Worm (Caenorhabditis elegans) whole organism, L4 larva: Measurements from ENCODE around the gene vps-35.

ENCODE experiments used
- D1046.2 ChIP-seq: fragments of 200-800 bp; sonication (Bioruptor generic); IDR thresholded peaks from 2 replicates; pipeline ENCODE4 v1.3.6; 2022; ENCODE audit warnings: missing genetic modification characterization, missing compliant biosample characterization
- F10B5.3 ChIP-seq: sonication (generic microtip); optimal IDR thresholded peaks from 2 replicates; lab custom pipeline; 2016; ENCODE audit warnings: mild to moderate bottlenecking, missing genetic modification characterization, missing compliant biosample characterization
- F26F4.8 ChIP-seq: fragments of 200-800 bp; sonication (Bioruptor generic); conservative IDR thresholded peaks from 2 replicates; pipeline ENCODE4 v1.3.6; 2022; ENCODE audit warnings: missing genetic modification characterization, missing compliant biosample characterization
- F37D6.2 ChIP-seq: sonication (generic microtip); optimal IDR thresholded peaks from 2 replicates; lab custom pipeline; 2016; ENCODE audit warnings: mild to moderate bottlenecking, missing genetic modification characterization, missing compliant biosample characterization
- F44E2.7 ChIP-seq: fragments of 200-800 bp; sonication (Bioruptor generic); IDR thresholded peaks from 2 replicates; pipeline ENCODE4 v2.1.2; 2022; ENCODE audit warnings: missing genetic modification characterization, missing compliant biosample characterization
- F49E8.2 ChIP-seq: sonication (generic microtip); optimal IDR thresholded peaks from 2 replicates; lab custom pipeline; 2016; ENCODE audit warnings: missing compliant biosample characterization, mild to moderate bottlenecking, missing genetic modification characterization, borderline replicate concordance
- T26A8.4 ChIP-seq: fragments of 200-800 bp; sonication (Bioruptor generic); IDR thresholded peaks from 2 replicates; pipeline ENCODE4 v1.3.6; 2022; ENCODE audit warnings: missing genetic modification characterization, missing compliant biosample characterization
- Y48G9A.11 ChIP-seq: fragments of 200-800 bp; sonication (Bioruptor generic); IDR thresholded peaks from 2 replicates; pipeline ENCODE4 v1.3.6; 2022; ENCODE audit warnings: missing genetic modification reagents, missing genetic modification characterization, missing compliant biosample characterization
- Y75B8A.6 ChIP-seq: fragments of 200-800 bp; sonication (Bioruptor generic); IDR thresholded peaks from 2 replicates; pipeline ENCODE4 v1.3.6; 2022; ENCODE audit warnings: missing genetic modification reagents, missing genetic modification characterization, missing compliant biosample characterization
- aha-1 ChIP-seq: fragments of 150-350 bp; peaks from one replicate; lab custom pipeline; 2014; ENCODE audit warnings: missing biosample characterization, missing genetic modification characterization
- aly-2 ChIP-seq: sonication (generic microtip); optimal IDR thresholded peaks from 2 replicates; lab custom pipeline; 2018; ENCODE audit warnings: missing biosample characterization, missing genetic modification characterization
- ceh-20 ChIP-seq: fragments of 200-800 bp; sonication (Bioruptor generic); IDR thresholded peaks from 2 replicates; pipeline ENCODE4 v1.3.6; 2022; ENCODE audit warnings: missing genetic modification reagents, missing genetic modification characterization, missing compliant biosample characterization
- ceh-28 ChIP-seq: fragments of 150-350 bp; optimal IDR thresholded peaks from 2 replicates; lab custom pipeline; 2014; ENCODE audit warnings: missing biosample characterization, missing genetic modification reagents, missing genetic modification characterization
- ceh-44 ChIP-seq: fragments of 200-800 bp; sonication (Bioruptor generic); IDR thresholded peaks from 2 replicates; pipeline ENCODE4 v1.3.6; 2022; ENCODE audit warnings: missing genetic modification reagents, missing genetic modification characterization, missing compliant biosample characterization
- dmd-8 ChIP-seq: fragments of 200-800 bp; sonication (Bioruptor generic); IDR thresholded peaks from 2 replicates; pipeline ENCODE4 v1.3.6; 2022; ENCODE audit warnings: missing genetic modification characterization, missing compliant biosample characterization
- egl-27 ChIP-seq: sonication (generic microtip); optimal IDR thresholded peaks from 3 replicates; lab custom pipeline; 2017; ENCODE audit warnings: missing biosample characterization, missing genetic modification reagents, missing genetic modification characterization
- egl-43 ChIP-seq: fragments of 200-800 bp; sonication (Bioruptor generic); IDR thresholded peaks from 2 replicates; pipeline ENCODE4 v1.3.6; 2022; ENCODE audit warnings: missing genetic modification reagents, missing genetic modification characterization, missing compliant biosample characterization
- hif-1 ChIP-seq, 2 experiments: sonication (generic microtip); optimal IDR thresholded peaks; 2 replicates each; lab custom pipeline; 2016 to 2017; ENCODE audit warnings: missing compliant biosample characterization in 2 of 2, missing genetic modification characterization in 2 of 2, missing genetic modification reagents in 2 of 2, missing genotype in 2 of 2, mild to moderate bottlenecking in 1 of 2
- hlh-11 ChIP-seq: fragments of 200-800 bp; sonication (Bioruptor generic); optimal IDR thresholded peaks from 2 replicates; lab custom pipeline; 2018; ENCODE audit warnings: mild to moderate bottlenecking, missing genetic modification characterization, missing compliant biosample characterization
- hlh-30 ChIP-seq: sonication (generic microtip); optimal IDR thresholded peaks from 2 replicates; lab custom pipeline; 2017; ENCODE audit warnings: antibody characterized with exemption, mild to moderate bottlenecking, missing genetic modification characterization, missing compliant biosample characterization; ENCODE audit not compliant: insufficient read depth
- hmg-1.1 ChIP-seq: fragments of 200-800 bp; sonication (Bioruptor generic); IDR thresholded peaks from 2 replicates; pipeline ENCODE4 v1.3.6; 2022; ENCODE audit warnings: missing genetic modification reagents, missing genetic modification characterization, missing compliant biosample characterization
- jun-1 ChIP-seq: fragments of 150-350 bp; optimal IDR thresholded peaks from 2 replicates; lab custom pipeline; 2014; ENCODE audit warnings: missing biosample characterization, missing genetic modification reagents, missing genetic modification characterization
- lim-7 ChIP-seq: fragments of 200-800 bp; sonication (Bioruptor generic); IDR thresholded peaks from 2 replicates; pipeline ENCODE4 v1.3.6; 2022; ENCODE audit warnings: missing genetic modification characterization, missing compliant biosample characterization
- lin-13 ChIP-seq: fragments of 150-350 bp; optimal IDR thresholded peaks from 2 replicates; lab custom pipeline; 2014; ENCODE audit warnings: missing biosample characterization, missing genetic modification reagents, missing genetic modification characterization
- lin-15B ChIP-seq: fragments of 150-350 bp; sonication (generic microtip); optimal IDR thresholded peaks from 3 replicates; lab custom pipeline; 2014; ENCODE audit warnings: missing biosample characterization, missing genetic modification characterization
- lin-29 ChIP-seq: fragments of 200-800 bp; sonication (Bioruptor generic); IDR thresholded peaks from 2 replicates; pipeline ENCODE4 v1.3.6; 2022; ENCODE audit warnings: missing genetic modification reagents, missing genetic modification characterization, missing compliant biosample characterization
- lin-38 ChIP-seq: fragments of 200-800 bp; sonication (Bioruptor generic); IDR thresholded peaks from 2 replicates; pipeline ENCODE4 v1.3.6; 2022; ENCODE audit warnings: missing genetic modification reagents, missing genetic modification characterization, missing compliant biosample characterization
- lin-39 ChIP-seq: fragments of 150-350 bp; optimal IDR thresholded peaks from 2 replicates; lab custom pipeline; 2014; ENCODE audit warnings: missing biosample characterization, missing genetic modification reagents, missing genetic modification characterization
- lsy-2 ChIP-seq, 2 experiments: fragments of 150-350 bp in 1 of 2; sonication (generic microtip) in 1 of 2; optimal IDR thresholded peaks; 2 replicates each; lab custom pipeline; 2014 to 2017; ENCODE audit warnings: missing biosample characterization in 2 of 2, missing genetic modification characterization in 2 of 2
- madf-9 ChIP-seq: fragments of 200-800 bp; sonication (Bioruptor generic); conservative IDR thresholded peaks from 2 replicates; pipeline ENCODE4 v1.3.6; 2022; ENCODE audit warnings: missing genetic modification reagents, missing genetic modification characterization, missing compliant biosample characterization
- mdl-1 ChIP-seq, 2 experiments: fragments of 150-350 bp in 1 of 2; sonication (generic microtip) in 1 of 2; optimal IDR thresholded peaks; 2 replicates each; lab custom pipeline; 2014 to 2017; ENCODE audit warnings: missing biosample characterization in 2 of 2, missing genetic modification characterization in 2 of 2
- mep-1 ChIP-seq: fragments of 150-350 bp; sonication (generic microtip); optimal IDR thresholded peaks from 3 replicates; lab custom pipeline; 2014; ENCODE audit warnings: missing biosample characterization, missing genetic modification characterization
- mxl-3 ChIP-seq: fragments of 200-800 bp; sonication (Bioruptor generic); optimal IDR thresholded peaks from 2 replicates; lab custom pipeline; 2018; ENCODE audit warnings: mild to moderate bottlenecking, missing genetic modification characterization, missing compliant biosample characterization
- nhr-10 ChIP-seq: fragments of 150-350 bp; optimal IDR thresholded peaks from 2 replicates; lab custom pipeline; 2014; ENCODE audit warnings: missing biosample characterization, missing genetic modification characterization
- nhr-11 ChIP-seq: fragments of 150-350 bp; optimal IDR thresholded peaks from 2 replicates; lab custom pipeline; 2014; ENCODE audit warnings: missing biosample characterization, missing genetic modification characterization
- nhr-111 ChIP-seq: fragments of 200-800 bp; sonication (Bioruptor generic); optimal IDR thresholded peaks from 2 replicates; lab custom pipeline; 2018; ENCODE audit warnings: mild to moderate bottlenecking, missing genetic modification characterization, missing compliant biosample characterization
- nhr-237 ChIP-seq: sonication (generic microtip); optimal IDR thresholded peaks from 2 replicates; lab custom pipeline; 2017; ENCODE audit warnings: missing biosample characterization, missing genetic modification characterization
- nhr-25 ChIP-seq: sonication (generic microtip); optimal IDR thresholded peaks from 2 replicates; lab custom pipeline; 2017; ENCODE audit warnings: missing genetic modification characterization, mild to moderate bottlenecking, missing compliant biosample characterization, antibody characterized with exemption, moderate library complexity, borderline replicate concordance; ENCODE audit not compliant: insufficient read depth
- nhr-28 ChIP-seq: fragments of 150-350 bp; optimal IDR thresholded peaks from 2 replicates; lab custom pipeline; 2014; ENCODE audit warnings: missing biosample characterization, missing genetic modification characterization
- nhr-41 ChIP-seq: fragments of 200-800 bp; sonication (Bioruptor generic); IDR thresholded peaks from 2 replicates; pipeline ENCODE4 v1.3.6; 2022; ENCODE audit warnings: missing genetic modification reagents, missing genetic modification characterization, missing compliant biosample characterization
- nhr-6 ChIP-seq: fragments of 150-350 bp; optimal IDR thresholded peaks from 2 replicates; lab custom pipeline; 2014; ENCODE audit warnings: missing biosample characterization, missing genetic modification characterization
- nhr-77 ChIP-seq: fragments of 150-350 bp; optimal IDR thresholded peaks from 2 replicates; lab custom pipeline; 2014; ENCODE audit warnings: missing biosample characterization, missing genetic modification characterization
- php-3 ChIP-seq: fragments of 200-800 bp; sonication (Bioruptor generic); IDR thresholded peaks from 2 replicates; pipeline ENCODE4 v1.3.6; 2022; ENCODE audit warnings: missing genetic modification reagents, missing genetic modification characterization, missing compliant biosample characterization
- snpc-4 ChIP-seq: fragments of 150-350 bp; optimal IDR thresholded peaks from 2 replicates; lab custom pipeline; 2014; ENCODE audit warnings: missing biosample characterization, missing genetic modification characterization
- spr-1 ChIP-seq: sonication (generic microtip); optimal IDR thresholded peaks from 2 replicates; lab custom pipeline; 2016; ENCODE audit warnings: mild to moderate bottlenecking, missing genetic modification characterization, missing compliant biosample characterization
- spr-3 ChIP-seq: fragments of 200-800 bp; sonication (Bioruptor generic); optimal IDR thresholded peaks from 2 replicates; lab custom pipeline; 2018; ENCODE audit warnings: mild to moderate bottlenecking, missing genetic modification characterization, missing compliant biosample characterization
- tag-97 ChIP-seq: fragments of 200-800 bp; sonication (Bioruptor generic); IDR thresholded peaks from 2 replicates; pipeline ENCODE4 v1.3.6; 2022; ENCODE audit warnings: missing genetic modification characterization, missing compliant biosample characterization
- unc-39 ChIP-seq: sonication (generic microtip); optimal IDR thresholded peaks from 2 replicates; lab custom pipeline; 2017; ENCODE audit warnings: missing biosample characterization, missing genetic modification characterization
- unc-62 ChIP-seq, 3 experiments: fragments of 150-350 bp in 1 of 3; sonication (generic microtip); optimal IDR thresholded peaks in 2 of 3; peaks in 1 of 3; 1 replicate in 1 of 3; 2 replicates in 2 of 3; lab custom pipeline; 2014 to 2017; ENCODE audit warnings: missing biosample characterization in 3 of 3, missing genetic modification characterization in 3 of 3, missing genetic modification reagents in 3 of 3, missing genotype in 1 of 3
- zag-1 ChIP-seq: fragments of 150-350 bp; optimal IDR thresholded peaks from 2 replicates; lab custom pipeline; 2014; ENCODE audit warnings: missing biosample characterization, missing genetic modification characterization
- zip-11 ChIP-seq: fragments of 200-800 bp; sonication (Bioruptor generic); IDR thresholded peaks from 2 replicates; pipeline ENCODE4 v1.3.6; 2022; ENCODE audit warnings: missing genetic modification characterization, missing compliant biosample characterization
- zip-2 ChIP-seq: fragments of 150-350 bp; optimal IDR thresholded peaks from 2 replicates; lab custom pipeline; 2014; ENCODE audit warnings: missing biosample characterization, missing genetic modification characterization
- ztf-7 ChIP-seq: fragments of 150-350 bp; optimal IDR thresholded peaks from 2 replicates; lab custom pipeline; 2014; ENCODE audit warnings: missing biosample characterization, missing genetic modification characterization

vps-35 gene

ce11 chrII:5933962-5934422 lies 26.4 kb downstream of the vps-35 start:
- TF ChIP-seq nhr-11 (tag; lab: Kevin White, UChicago) (peak; percentile 54), lin-38 (GFP tag; lab: Robert Waterston, UW) (no peak), zip-2 (tag; lab: Kevin White, UChicago) (no peak), nhr-6 (tag; lab: Kevin White, UChicago) (no peak), unc-62 (GFP tag; optimal IDR thresholded peaks at IDR 0.05 in 1 of 2; lab: Kevin White, UChicago) (no peak), unc-62 (tag; optimal IDR thresholded peaks at IDR 0.05; lab: Kevin White, UChicago) (no peak), ztf-7 (tag; lab: Kevin White, UChicago) (no peak), F49E8.2 (no peak), hif-1 (tag; optimal IDR thresholded peaks at IDR 0.05; lab: Kevin White, UChicago) (no peak), dmd-8 (GFP tag; lab: Robert Waterston, UW) (no peak), mep-1 (tag; lab: Kevin White, UChicago) (no peak), hlh-11 (peak; percentile 22), nhr-28 (tag; lab: Kevin White, UChicago) (peak; percentile 37), F44E2.7 (GFP tag; lab: Robert Waterston, UW) (no peak), jun-1 (tag; lab: Kevin White, UChicago) (no peak), unc-39 (tag; lab: Kevin White, UChicago) (no peak), nhr-237 (tag; lab: Kevin White, UChicago) (no peak), mxl-3 (GFP tag; lab: Kevin White, UChicago) (no peak), spr-1 (no peak), nhr-10 (tag; lab: Kevin White, UChicago) (no peak), zag-1 (no peak), mdl-1 (tag; optimal IDR thresholded peaks at IDR 0.05; lab: Kevin White, UChicago) (no peak), snpc-4 (tag; lab: Kevin White, UChicago) (no peak), lin-13 (GFP tag; lab: Kevin White, UChicago) (no peak), aly-2 (tag; lab: Kevin White, UChicago) (no peak), egl-43 (GFP tag; lab: Robert Waterston, UW) (no peak), lin-15B (tag; lab: Kevin White, UChicago) (no peak), nhr-77 (tag; lab: Kevin White, UChicago) (no peak), egl-27 (tag; lab: Kevin White, UChicago) (no peak), tag-97 (GFP tag; lab: Robert Waterston, UW) (no peak), nhr-25 (tag; lab: Kevin White, UChicago) (no peak), ceh-44 (GFP tag; lab: Robert Waterston, UW) (no peak), ceh-28 (tag; lab: Kevin White, UChicago) (peak; percentile 40), lin-29 (GFP tag; lab: Robert Waterston, UW) (no peak), nhr-41 (GFP tag; lab: Robert Waterston, UW) (no peak), lsy-2 (tag; optimal IDR thresholded peaks at IDR 0.05; lab: Kevin White, UChicago) (peak in 1 of 2 experiments; percentile 26), ceh-20 (GFP tag; lab: Robert Waterston, UW) (no peak), Y48G9A.11 (GFP tag; lab: Robert Waterston, UW) (no peak), D1046.2 (GFP tag; lab: Robert Waterston, UW) (no peak), Y75B8A.6 (GFP tag; lab: Robert Waterston, UW) (no peak), madf-9 (GFP tag; lab: Robert Waterston, UW) (no peak), F10B5.3 (no peak), spr-3 (GFP tag; lab: Kevin White, UChicago) (no peak), hmg-1.1 (GFP tag; lab: Robert Waterston, UW) (no peak), zip-11 (GFP tag; lab: Robert Waterston, UW) (no peak), lim-7 (GFP tag; lab: Robert Waterston, UW) (no peak), F26F4.8 (no peak), php-3 (no peak), nhr-111 (GFP tag; lab: Kevin White, UChicago) (no peak), aha-1 (tag; lab: Kevin White, UChicago) (peak; percentile 73), lin-39 (tag; lab: Kevin White, UChicago) (no peak), T26A8.4 (GFP tag; lab: Robert Waterston, UW) (no peak), F37D6.2 (tag; lab: Kevin White, UChicago) (no peak), hlh-30 (tag; lab: Kevin White, UChicago) (peak; percentile 59)
